Worm (Caenorhabditis elegans): ENCODE data around the gene M01B2.10.
"Not testable (repeated sequence)": the region's sequence is repeated elsewhere in the genome, so short reads cannot be mapped to it uniquely, and the experiment has no call there.

ce11 chrV:15295436-15295835 is 33.2 kb upstream of the M01B2.10 start:
- not testable (repeated sequence) for TF ChIP-seq T22C8.4, tab-1 (GFP tag; IDR thresholded peaks at IDR 0.05)
